Worm (Caenorhabditis elegans): ENCODE measurements around the gene C34E10.12.

Gene C34E10.12

ce11 chrIII:5273396-5273857 is 45.7 kb upstream of the C34E10.12 start, which contains the start of gene ztf-8:
ztf-8 (minus strand) TSS chrIII:5273471.
- TF ChIP-seq lin-13 (tag; optimal IDR thresholded peaks at IDR 0.05) (no peak), ces-1 (GFP tag; optimal IDR thresholded peaks at IDR 0.05) (peak; percentile 3), hlh-1 (tag; optimal IDR thresholded peaks at IDR 0.05) (no peak), nhr-12 (tag; optimal IDR thresholded peaks at IDR 0.05) (no peak)

ce11 chrIII:5269814-5270213 is 42.1 kb upstream of the C34E10.12 start, which contains the start of gene ZC395.4:
ZC395.4 (plus strand) TSS chrIII:5270114.
- TF ChIP-seq unc-120 (tag; optimal IDR thresholded peaks at IDR 0.05; ENCODE audit: poor library complexity, severe bottlenecking) (no peak), nhr-12 (tag; optimal IDR thresholded peaks at IDR 0.05) (no peak), hlh-1 (tag; optimal IDR thresholded peaks at IDR 0.05) (no peak), nhr-76 (tag; optimal IDR thresholded peaks at IDR 0.05) (no peak), elt-3 (tag; optimal IDR thresholded peaks at IDR 0.05) (no peak), elt-1 (tag; optimal IDR thresholded peaks at IDR 0.05; ENCODE audit: borderline replicate concordance, insufficient read depth) (no peak)

- TF ChIP-seq mep-1 (tag; optimal IDR thresholded peaks at IDR 0.05) (no peak), unc-120 (tag; optimal IDR thresholded peaks at IDR 0.05; ENCODE audit: poor library complexity, severe bottlenecking) (no peak), cnd-1 (tag; optimal IDR thresholded peaks at IDR 0.05) (no peak), nhr-76 (tag; optimal IDR thresholded peaks at IDR 0.05) (no peak), snpc-4 (tag; optimal IDR thresholded peaks at IDR 0.05) (no peak), pha-4 (tag; optimal IDR thresholded peaks at IDR 0.05) (no peak), lin-32 (GFP tag; optimal IDR thresholded peaks at IDR 0.05) (no peak), tbx-8 (GFP tag; optimal IDR thresholded peaks at IDR 0.05) (no peak), ham-2 (GFP tag; optimal IDR thresholded peaks at IDR 0.05) (no peak), ces-1 (GFP tag; optimal IDR thresholded peaks at IDR 0.05) (no peak), bed-3 (GFP tag; optimal IDR thresholded peaks at IDR 0.05) (no peak), lin-13 (tag; optimal IDR thresholded peaks at IDR 0.05) (no peak), nhr-12 (tag; optimal IDR thresholded peaks at IDR 0.05) (no peak), zip-8 (tag; optimal IDR thresholded peaks at IDR 0.05) (no peak), flh-1 (GFP tag; optimal IDR thresholded peaks at IDR 0.05) (no peak), nhr-28 (tag; optimal IDR thresholded peaks at IDR 0.05) (no peak)
Measured at ce11 chrIII:5268486-5268885, 40.8 kb upstream of the C34E10.12 start.

- TF ChIP-seq nhr-28 (tag; optimal IDR thresholded peaks at IDR 0.05) (no peak), zip-8 (tag; optimal IDR thresholded peaks at IDR 0.05) (peak; percentile 11), hlh-1 (tag; optimal IDR thresholded peaks at IDR 0.05) (no peak)
Measured at ce11 chrIII:5267217-5267906, 39.7 kb upstream of the C34E10.12 start, which contains the start of gene ZC395.5. ZC395.5 (plus strand) TSS chrIII:5267848.

ce11 chrIII:5264813-5265212 is 37.1 kb upstream of the C34E10.12 start, which contains the start of gene gro-1:
gro-1 (plus strand) TSS chrIII:5265113.
- TF ChIP-seq lin-13 (tag; optimal IDR thresholded peaks at IDR 0.05) (no peak), elt-3 (tag; optimal IDR thresholded peaks at IDR 0.05) (no peak)

ce11 chrIII:5263299-5263993 is 35.8 kb upstream of the C34E10.12 start, which contains the start of the genes C34E10.9 and hap-1:
C34E10.9 (minus strand) TSS chrIII:5263399.
hap-1 (plus strand) TSS chrIII:5263943.
- TF ChIP-seq ham-2 (GFP tag; optimal IDR thresholded peaks at IDR 0.05) (no peak), mab-5 (tag; optimal IDR thresholded peaks at IDR 0.05) (no peak), nhr-28 (tag; optimal IDR thresholded peaks at IDR 0.05) (no peak), unc-120 (tag; optimal IDR thresholded peaks at IDR 0.05; ENCODE audit: poor library complexity, severe bottlenecking) (no peak), blmp-1 (tag; optimal IDR thresholded peaks at IDR 0.05) (no peak), ceh-43 (GFP tag; optimal IDR thresholded peaks at IDR 0.05) (no peak), mls-2 (tag; optimal IDR thresholded peaks at IDR 0.05) (no peak)

- no peak for TF ChIP-seq lin-32 (GFP tag; optimal IDR thresholded peaks at IDR 0.05)
- no peak for TF ChIP-seq drap-1 (GFP tag; optimal IDR thresholded peaks at IDR 0.05)
- no peak for TF ChIP-seq ztf-11 (tag; optimal IDR thresholded peaks at IDR 0.05)
- no peak for TF ChIP-seq blmp-1 (tag; optimal IDR thresholded peaks at IDR 0.05)
- no peak for TF ChIP-seq mls-2 (tag; optimal IDR thresholded peaks at IDR 0.05)
- no peak for TF ChIP-seq elt-1 (tag; optimal IDR thresholded peaks at IDR 0.05; ENCODE audit: borderline replicate concordance, insufficient read depth)
- TF ChIP-seq elt-3 (tag; optimal IDR thresholded peaks at IDR 0.05): no peak
- no peak for TF ChIP-seq zip-8 (tag; optimal IDR thresholded peaks at IDR 0.05)
- no peak for TF ChIP-seq cnd-1 (tag; optimal IDR thresholded peaks at IDR 0.05)
- no peak for TF ChIP-seq sem-2 (GFP tag; optimal IDR thresholded peaks at IDR 0.05)
- no peak for TF ChIP-seq unc-120 (tag; optimal IDR thresholded peaks at IDR 0.05; ENCODE audit: poor library complexity, severe bottlenecking)
- TF ChIP-seq bed-3 (GFP tag; optimal IDR thresholded peaks at IDR 0.05): no peak
- no peak for TF ChIP-seq nhr-2 (tag; optimal IDR thresholded peaks at IDR 0.05)
- no peak for TF ChIP-seq ham-2 (GFP tag; optimal IDR thresholded peaks at IDR 0.05)
- TF ChIP-seq unc-62 (GFP tag; optimal IDR thresholded peaks at IDR 0.05): no peak
- no peak for TF ChIP-seq ceh-39 (tag; optimal IDR thresholded peaks at IDR 0.05)
- TF ChIP-seq nhr-76 (tag; optimal IDR thresholded peaks at IDR 0.05): no peak
- no peak for TF ChIP-seq ceh-83 (GFP tag; optimal IDR thresholded peaks at IDR 0.05)
- no peak for TF ChIP-seq M03D4.4 (tag; optimal IDR thresholded peaks at IDR 0.05)
- TF ChIP-seq hlh-1 (tag; optimal IDR thresholded peaks at IDR 0.05): no peak
Measured at ce11 chrIII:5260394-5260793, 32.7 kb upstream of the C34E10.12 start, which contains the start of gene gop-3. gop-3 (plus strand) TSS chrIII:5260694.

Data from whole organism, mixed stage, embryonic.